Worm (Caenorhabditis elegans) whole organism, young adult: Measurements from ENCODE around the gene cox-6A.

Source experiments
- B0336.3 ChIP-seq: fragments of 200-800 bp; sonication (Bioruptor generic); IDR thresholded peaks from 2 replicates; pipeline ENCODE4 v1.3.6; 2022; ENCODE audit warnings: missing genetic modification characterization, missing compliant biosample characterization
- F33H1.4 ChIP-seq: fragments of 200-800 bp; sonication (Bioruptor generic); IDR thresholded peaks from 2 replicates; pipeline ENCODE4 v1.3.6; 2022; ENCODE audit warnings: missing genetic modification reagents, missing genetic modification characterization, missing compliant biosample characterization
- F52B5.7 ChIP-seq: sonication (generic microtip); optimal IDR thresholded peaks from 2 replicates; lab custom pipeline; 2016; ENCODE audit warnings: mild to moderate bottlenecking, missing genetic modification characterization, missing compliant biosample characterization
- F57A8.1 ChIP-seq: fragments of 200-800 bp; sonication (Bioruptor generic); optimal IDR thresholded peaks from 2 replicates; lab custom pipeline; 2018; ENCODE audit warnings: mild to moderate bottlenecking, missing genetic modification characterization, moderate library complexity, missing compliant biosample characterization
- K12H6.12 ChIP-seq: fragments of 200-800 bp; sonication (Bioruptor generic); optimal IDR thresholded peaks from 2 replicates; lab custom pipeline; 2018; ENCODE audit warnings: mild to moderate bottlenecking, missing genetic modification characterization, missing compliant biosample characterization
- T26A5.8 ChIP-seq: sonication (generic microtip); optimal IDR thresholded peaks from 2 replicates; lab custom pipeline; 2016; ENCODE audit warnings: missing genetic modification characterization, missing compliant biosample characterization
- Y67H2A.10 ChIP-seq: fragments of 200-800 bp; sonication (Bioruptor generic); conservative IDR thresholded peaks from 2 replicates; pipeline ENCODE4 v1.3.6; 2022; ENCODE audit warnings: missing genetic modification reagents, missing genetic modification characterization, missing compliant biosample characterization
- ZK185.1 ChIP-seq: sonication (generic microtip); optimal IDR thresholded peaks from 2 replicates; lab custom pipeline; 2016; ENCODE audit warnings: mild to moderate bottlenecking, missing genetic modification characterization, missing compliant biosample characterization; ENCODE audit not compliant: poor library complexity, severe bottlenecking
- akir-1 ChIP-seq: fragments of 200-800 bp; sonication (Bioruptor generic); optimal IDR thresholded peaks from 2 replicates; lab custom pipeline; 2018; ENCODE audit warnings: mild to moderate bottlenecking, missing genetic modification characterization, moderate library complexity, missing compliant biosample characterization
- aptf-2 ChIP-seq: fragments of 200-800 bp; sonication (Bioruptor generic); conservative IDR thresholded peaks from 2 replicates; pipeline ENCODE4 v1.3.6; 2022; ENCODE audit warnings: missing genetic modification reagents, missing genetic modification characterization, missing compliant biosample characterization
- attf-3 ChIP-seq: fragments of 200-800 bp; sonication (Bioruptor generic); conservative IDR thresholded peaks from 2 replicates; pipeline ENCODE4 v1.3.6; 2022; ENCODE audit warnings: missing genetic modification reagents, missing genetic modification characterization, missing compliant biosample characterization
- attf-5 ChIP-seq: fragments of 200-800 bp; sonication (Bioruptor generic); optimal IDR thresholded peaks from 2 replicates; lab custom pipeline; 2018; ENCODE audit warnings: mild to moderate bottlenecking, missing genetic modification characterization, missing compliant biosample characterization
- attf-6 ChIP-seq: fragments of 200-800 bp; sonication (Bioruptor generic); IDR thresholded peaks from 2 replicates; pipeline ENCODE4 v1.3.6; 2022; ENCODE audit warnings: missing genetic modification reagents, missing genetic modification characterization, missing compliant biosample characterization
- cebp-1 ChIP-seq, 2 experiments: fragments of 200-800 bp in 1 of 2; sonication (Bioruptor generic) in 1 of 2; sonication (generic microtip) in 1 of 2; IDR thresholded peaks in 1 of 2; optimal IDR thresholded peaks in 1 of 2; 2 replicates each; pipeline versions ENCODE4 v1.3.6 to Lab custom; 2017 to 2022; ENCODE audit warnings: missing compliant biosample characterization in 2 of 2, missing genetic modification characterization in 2 of 2, mild to moderate bottlenecking in 1 of 2, missing genetic modification reagents in 1 of 2, moderate library complexity in 1 of 2
- cebp-2 ChIP-seq: fragments of 200-800 bp; sonication (Bioruptor generic); IDR thresholded peaks from 2 replicates; pipeline ENCODE4 v1.3.6; 2022; ENCODE audit warnings: missing genetic modification characterization, missing compliant biosample characterization
- ceh-100 ChIP-seq: fragments of 200-800 bp; sonication (Bioruptor generic); IDR thresholded peaks from 2 replicates; pipeline ENCODE4 v1.3.6; 2022; ENCODE audit warnings: missing genetic modification reagents, missing genetic modification characterization, missing compliant biosample characterization
- ceh-91 ChIP-seq: fragments of 200-800 bp; sonication (Bioruptor generic); IDR thresholded peaks from 2 replicates; pipeline ENCODE4 v1.3.6; 2022; ENCODE audit warnings: missing genetic modification reagents, missing genetic modification characterization, missing compliant biosample characterization
- chd-7 ChIP-seq: sonication (generic microtip); optimal IDR thresholded peaks from 2 replicates; lab custom pipeline; 2016; ENCODE audit warnings: mild to moderate bottlenecking, missing genetic modification characterization, moderate library complexity, missing compliant biosample characterization
- dpl-1 ChIP-seq: fragments of 150-350 bp; optimal IDR thresholded peaks from 2 replicates; lab custom pipeline; 2014; ENCODE audit warnings: missing biosample characterization, missing genetic modification reagents, missing genetic modification characterization
- efl-1 ChIP-seq: fragments of 150-350 bp; optimal IDR thresholded peaks from 2 replicates; lab custom pipeline; 2014; ENCODE audit warnings: missing biosample characterization, missing genetic modification reagents, missing genetic modification characterization
- ekl-4 ChIP-seq: fragments of 200-800 bp; sonication (Bioruptor generic); IDR thresholded peaks from 2 replicates; pipeline ENCODE4 v1.3.6; 2022; ENCODE audit warnings: missing genetic modification reagents, missing genetic modification characterization, missing compliant biosample characterization
- hrde-1 ChIP-seq: sonication (generic microtip); optimal IDR thresholded peaks from 2 replicates; lab custom pipeline; 2016; ENCODE audit warnings: missing genetic modification characterization, mild to moderate bottlenecking, missing compliant biosample characterization, moderate library complexity, missing genotype, missing genetic modification reagents, borderline replicate concordance
- lin-40 ChIP-seq: sonication (generic microtip); optimal IDR thresholded peaks from 2 replicates; lab custom pipeline; 2016; ENCODE audit warnings: missing genetic modification characterization, mild to moderate bottlenecking, missing compliant biosample characterization, missing genotype, missing genetic modification reagents
- lsl-1 ChIP-seq: fragments of 200-800 bp; sonication (Bioruptor generic); optimal IDR thresholded peaks from 2 replicates; lab custom pipeline; 2018; ENCODE audit warnings: mild to moderate bottlenecking, missing genetic modification characterization, moderate library complexity, missing compliant biosample characterization
- madf-3 ChIP-seq: fragments of 200-800 bp; sonication (Bioruptor generic); IDR thresholded peaks from 2 replicates; pipeline ENCODE4 v1.3.6; 2022; ENCODE audit warnings: missing genetic modification reagents, missing genetic modification characterization, missing compliant biosample characterization
- mcd-1 ChIP-seq: fragments of 200-800 bp; sonication (Bioruptor generic); IDR thresholded peaks from 2 replicates; pipeline ENCODE4 v1.3.6; 2022; ENCODE audit warnings: missing genetic modification reagents, missing genetic modification characterization, missing compliant biosample characterization
- nfyb-1 ChIP-seq: fragments of 200-800 bp; sonication (Bioruptor generic); IDR thresholded peaks from 2 replicates; pipeline ENCODE4 v1.3.6; 2022; ENCODE audit warnings: missing genetic modification reagents, missing genetic modification characterization, missing compliant biosample characterization
- nhr-80 ChIP-seq: sonication (generic microtip); optimal IDR thresholded peaks from 2 replicates; lab custom pipeline; 2016; ENCODE audit warnings: missing genetic modification characterization, missing compliant biosample characterization
- rpc-1 ChIP-seq, 2 experiments: fragments of 150-350 bp in 1 of 2; sonication (generic microtip) in 1 of 2; optimal IDR thresholded peaks; 2 replicates each; lab custom pipeline; 2014 to 2018; ENCODE audit warnings: missing biosample characterization in 1 of 2, missing genetic modification characterization in 1 of 2, missing genetic modification reagents in 1 of 2, missing genotype in 1 of 2
- snpc-1.1 ChIP-seq: sonication (generic microtip); optimal IDR thresholded peaks from 2 replicates; lab custom pipeline; 2017; ENCODE audit warnings: missing genetic modification characterization, mild to moderate bottlenecking, missing compliant biosample characterization, antibody characterized with exemption, moderate library complexity, missing genotype, missing genetic modification reagents; ENCODE audit not compliant: insufficient read depth
- snpc-3.4 ChIP-seq: sonication (generic microtip); optimal IDR thresholded peaks from 2 replicates; lab custom pipeline; 2017; ENCODE audit warnings: missing genetic modification characterization, mild to moderate bottlenecking, missing compliant biosample characterization, antibody characterized with exemption, moderate library complexity, missing genotype, missing genetic modification reagents
- snpc-4 ChIP-seq, 5 experiments: fragments of 150-350 bp in 1 of 5; sonication (generic microtip) in 4 of 5; optimal IDR thresholded peaks; 2 replicates each; lab custom pipeline; 2014 to 2018; ENCODE audit warnings: missing genetic modification characterization in 5 of 5, missing biosample characterization in 3 of 5, antibody characterized with exemption in 2 of 5, mild to moderate bottlenecking in 2 of 5, missing compliant biosample characterization in 2 of 5, missing genotype in 2 of 5, moderate library complexity in 2 of 5, missing genetic modification reagents in 1 of 5
- tbp1 ChIP-seq: fragments of 200-800 bp; sonication (Bioruptor generic); optimal IDR thresholded peaks from 2 replicates; lab custom pipeline; 2018; ENCODE audit warnings: mild to moderate bottlenecking, missing genetic modification characterization, missing compliant biosample characterization
- unc-62 ChIP-seq: fragments of 150-350 bp; optimal IDR thresholded peaks from 2 replicates; lab custom pipeline; 2014; ENCODE audit warnings: missing biosample characterization, missing genetic modification reagents, missing genetic modification characterization
- ztf-3 ChIP-seq: fragments of 200-800 bp; sonication (Bioruptor generic); optimal IDR thresholded peaks from 2 replicates; lab custom pipeline; 2018; ENCODE audit warnings: mild to moderate bottlenecking, missing genetic modification characterization, missing compliant biosample characterization

The cox-6A gene

DNA sequence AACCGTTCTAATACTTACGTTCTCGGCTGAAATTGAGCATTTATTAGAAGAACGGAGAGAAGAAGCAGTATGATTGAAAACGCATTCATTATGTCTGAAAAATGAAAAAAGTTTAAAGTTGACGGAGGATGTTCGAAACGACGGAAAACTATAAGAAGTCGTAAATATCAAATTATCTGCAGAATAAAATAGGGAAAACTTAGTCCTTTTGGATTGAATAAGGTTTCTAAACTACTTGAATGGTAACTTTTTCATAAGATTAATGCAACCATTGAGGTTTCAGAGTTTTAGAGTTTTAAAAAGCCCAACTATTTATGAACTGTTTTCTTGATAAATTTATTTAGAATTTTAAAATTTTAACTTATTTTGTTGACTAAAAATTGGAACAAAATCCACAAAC lies 10.0 kb upstream of the cox-6A start, which contains the start of gene C45G9.12:
TSS of gene C45G9.12 (minus strand) at position 101 of the 400 bp plus-strand sequence.
- TF ChIP-seq F57A8.1 (GFP tag; lab: Kevin White, UChicago) (no peak), ztf-3 (no peak), T26A5.8 (tag; lab: Kevin White, UChicago) (no peak), rpc-1 (optimal IDR thresholded peaks at IDR 0.05; lab: Kevin White, UChicago) (no peak), rpc-1 (tag; optimal IDR thresholded peaks at IDR 0.05; lab: Kevin White, UChicago) (no peak), chd-7 (tag; lab: Kevin White, UChicago) (no peak), nhr-80 (tag; lab: Kevin White, UChicago) (no peak), madf-3 (GFP tag; lab: Robert Waterston, UW) (no peak), B0336.3 (GFP tag; lab: Robert Waterston, UW) (no peak)
- TF ChIP-seq, all 124 proteins: peak for 0

DNA sequence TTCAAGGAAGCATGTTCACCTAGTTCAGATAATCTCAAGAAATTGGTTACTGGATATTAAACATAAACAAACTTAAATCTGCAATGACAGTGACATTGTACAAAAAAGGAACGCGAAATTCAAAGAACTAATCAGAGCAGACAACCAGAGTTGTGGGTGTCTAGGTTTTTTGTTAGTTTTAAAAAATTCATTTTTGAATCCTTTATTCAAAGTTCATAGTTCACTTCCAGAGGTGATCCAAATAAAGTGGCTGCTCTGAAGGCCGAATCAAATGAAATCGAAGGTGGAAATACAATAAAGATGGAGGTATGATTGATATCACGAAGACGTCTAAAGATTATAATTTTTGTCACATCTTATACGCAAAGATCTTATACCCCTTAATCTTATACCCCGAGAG lies 7.1 kb upstream of the cox-6A start, which contains the start of gene ttbk-6:
TSS of gene ttbk-6 (plus strand) at position 301 of the 400 bp plus-strand sequence.
- TF ChIP-seq cebp-1 (GFP tag; IDR thresholded peaks at IDR 0.05; lab: Robert Waterston, UW) (no peak), cebp-1 (tag; optimal IDR thresholded peaks at IDR 0.05; lab: Kevin White, UChicago) (no peak), F52B5.7 (tag; lab: Kevin White, UChicago) (no peak), dpl-1 (GFP tag; lab: Kevin White, UChicago) (no peak), hrde-1 (tag; lab: Kevin White, UChicago) (no peak), ceh-91 (GFP tag; lab: Robert Waterston, UW) (no peak), Y67H2A.10 (no peak), K12H6.12 (no peak), aptf-2 (GFP tag; lab: Robert Waterston, UW) (no peak), lin-40 (tag; lab: Kevin White, UChicago) (no peak), F33H1.4 (GFP tag; lab: Robert Waterston, UW) (no peak)

ce11 chrIII:5076569-5076968 lies 5.0 kb upstream of the cox-6A start:
- TF ChIP-seq dpl-1 (GFP tag; lab: Kevin White, UChicago), result peak; percentile 15
- no peak for TF ChIP-seq unc-62 (GFP tag; lab: Kevin White, UChicago)
- TF ChIP-seq nhr-80 (tag; lab: Kevin White, UChicago), result no peak
- TF ChIP-seq efl-1 (GFP tag; lab: Kevin White, UChicago), result peak; percentile 52
- peak; percentile 14 for TF ChIP-seq lsl-1
- TF ChIP-seq ceh-100 (GFP tag; lab: Robert Waterston, UW), result peak; percentile 85

ce11 chrIII:5077150-5077814 lies 4.2 kb upstream of the cox-6A start, which contains the start of gene alh-1:
TSS of gene alh-1 (plus strand) at chrIII:5077764.
- TF ChIP-seq snpc-3.4 (tag; lab: Kevin White, UChicago) (no peak), ekl-4 (0 out of 2 replicates have a peak, but pooled peaks have one; percentile 16), F57A8.1 (GFP tag; lab: Kevin White, UChicago) (no peak), attf-3 (GFP tag; lab: Robert Waterston, UW) (no peak), attf-5 (GFP tag; lab: Kevin White, UChicago) (no peak), unc-62 (GFP tag; lab: Kevin White, UChicago) (no peak), cebp-2 (GFP tag; lab: Robert Waterston, UW) (no peak), nhr-80 (tag; lab: Kevin White, UChicago) (peak; percentile 83), ceh-91 (GFP tag; lab: Robert Waterston, UW) (no peak), snpc-4 (GFP tag; optimal IDR thresholded peaks at IDR 0.05; lab: Kevin White, UChicago) (no peak), snpc-4 (tag; optimal IDR thresholded peaks at IDR 0.05; lab: Kevin White, UChicago) (peak in 2 of 4 experiments; percentile 34 to 44), ZK185.1 (tag; lab: Kevin White, UChicago) (no peak), mcd-1 (GFP tag; lab: Robert Waterston, UW) (no peak), attf-6 (GFP tag; lab: Robert Waterston, UW) (no peak), lsl-1 (no peak), B0336.3 (GFP tag; lab: Robert Waterston, UW) (peak; percentile 40; the same call in 1 of the 2 replicates), akir-1 (GFP tag; lab: Kevin White, UChicago) (no peak), snpc-1.1 (no peak), nfyb-1 (GFP tag; lab: Robert Waterston, UW) (no peak), tbp1 (GFP tag; lab: Kevin White, UChicago) (peak; percentile 28)
